Fruit fly (Drosophila melanogaster): ENCODE results near the gene Rok.

dm6 chrX:16598978-16599664 lies 38.1 kb downstream of the Rok start, which contains the start of the genes CG9784 and Nup153:
- TF ChIP-seq CG11617 (GFP tag; optimal IDR thresholded peaks at IDR 0.05) = no peak
- TF ChIP-seq kay (GFP tag; ENCODE audit: borderline replicate concordance) = no peak

Data from whole organism, adult.